Worm (Caenorhabditis elegans) whole organism, late embryonic: ENCODE data around the gene lpin-1.

Source experiments
- ama-1 ChIP-seq: fragments of 150-350 bp; optimal IDR thresholded peaks from 2 replicates; lab custom pipeline; 2014
- ceh-6 ChIP-seq: fragments of 200-800 bp; sonication (Bioruptor generic); optimal IDR thresholded peaks from 2 replicates; lab custom pipeline; 2018; ENCODE audit warnings: mild to moderate bottlenecking, missing genetic modification characterization, missing compliant biosample characterization
- ceh-9 ChIP-seq: sonication (generic microtip); optimal IDR thresholded peaks from 2 replicates; lab custom pipeline; 2016; ENCODE audit warnings: mild to moderate bottlenecking, missing genetic modification characterization, inconsistent platforms, missing compliant biosample characterization
- che-1 ChIP-seq: sonication (generic microtip); optimal IDR thresholded peaks from 2 replicates; lab custom pipeline; 2016; ENCODE audit warnings: mild to moderate bottlenecking, missing genetic modification characterization, missing compliant biosample characterization
- elt-2 ChIP-seq: sonication (generic microtip); optimal IDR thresholded peaks from 2 replicates; lab custom pipeline; 2016; ENCODE audit warnings: missing genetic modification reagents, missing genetic modification characterization, missing compliant biosample characterization
- fkh-10 ChIP-seq: fragments of 150-350 bp; optimal IDR thresholded peaks from 2 replicates; lab custom pipeline; 2014; ENCODE audit warnings: missing biosample characterization, missing genetic modification reagents, missing genetic modification characterization
- hlh-6 ChIP-seq: sonication (generic microtip); optimal IDR thresholded peaks from 2 replicates; lab custom pipeline; 2016; ENCODE audit warnings: missing genotype, missing genetic modification characterization, missing compliant biosample characterization
- nfya-1 ChIP-seq: sonication (generic microtip); optimal IDR thresholded peaks from 2 replicates; lab custom pipeline; 2017; ENCODE audit warnings: missing genetic modification characterization, mild to moderate bottlenecking, missing compliant biosample characterization, antibody characterized with exemption, moderate library complexity
- nhr-11 ChIP-seq: fragments of 150-350 bp; optimal IDR thresholded peaks from 2 replicates; lab custom pipeline; 2014; ENCODE audit warnings: missing biosample characterization, missing genetic modification characterization
- npax-4 ChIP-seq: sonication (generic microtip); optimal IDR thresholded peaks from 2 replicates; lab custom pipeline; 2016; ENCODE audit warnings: missing genetic modification characterization, missing compliant biosample characterization
- pat-9 ChIP-seq: fragments of 200-800 bp; sonication (Bioruptor generic); optimal IDR thresholded peaks from 2 replicates; lab custom pipeline; 2018; ENCODE audit warnings: mild to moderate bottlenecking, missing genetic modification characterization, moderate library complexity, missing compliant biosample characterization
- pqm-1 ChIP-seq: sonication (generic microtip); optimal IDR thresholded peaks from 2 replicates; lab custom pipeline; 2016; ENCODE audit warnings: missing genetic modification characterization, missing compliant biosample characterization
- tbx-2 ChIP-seq: sonication (generic microtip); optimal IDR thresholded peaks from 2 replicates; lab custom pipeline; 2016; ENCODE audit warnings: missing genetic modification characterization, missing compliant biosample characterization

ce11 chrV:13624424-13624823 is 29.5 kb downstream of the lpin-1 start, which contains the start of gene F53F4.11:
- TF ChIP-seq npax-4: no peak
- TF ChIP-seq nhr-11 (tag; lab: Kevin White, UChicago): no peak
- TF ChIP-seq fkh-10: no peak
- no peak for TF ChIP-seq ama-1 (lab: Kevin White, UChicago)
- no peak for TF ChIP-seq che-1
- TF ChIP-seq pat-9: no peak
- no peak for TF ChIP-seq ceh-9
- TF ChIP-seq nfya-1 (tag; lab: Kevin White, UChicago): no peak
- no peak for TF ChIP-seq hlh-6
- TF ChIP-seq ceh-6 (GFP tag; lab: Kevin White, UChicago): no peak
- no peak for TF ChIP-seq pqm-1 (tag; lab: Kevin White, UChicago)
- no peak for TF ChIP-seq elt-2 (tag; lab: Kevin White, UChicago)
- TF ChIP-seq tbx-2 (tag; lab: Kevin White, UChicago): no peak
